Fruit fly (Drosophila melanogaster) whole organism, embryonic: ENCODE measurements around the gene CG2444.

Experiments used
- Adf1 ChIP-seq: fragments of 200-800 bp; sonication (Bioruptor generic); IDR thresholded peaks from 2 replicates; pipeline ENCODE4 v1.3.6; 2022; ENCODE audit warnings: missing biosample characterization, missing genetic modification characterization
- Atf-2 ChIP-seq: fragments of 200-800 bp; sonication (Bioruptor generic); optimal IDR thresholded peaks from 2 replicates; lab custom pipeline; 2016; ENCODE audit warnings: missing biosample characterization, missing genetic modification characterization
- Atf6 ChIP-seq: fragments of 200-800 bp; sonication (Bioruptor generic); IDR thresholded peaks from 2 replicates; pipeline ENCODE4 v1.3.6; 2022; ENCODE audit warnings: missing biosample characterization, missing genetic modification characterization
- CG14667 ChIP-seq: fragments of 200-800 bp; sonication (Bioruptor generic); IDR thresholded peaks from 2 replicates; pipeline ENCODE4 v1.3.6; 2022; ENCODE audit warnings: missing biosample characterization, missing genetic modification characterization
- CG14860 ChIP-seq: fragments of 200-800 bp; sonication (Bioruptor generic); IDR thresholded peaks from 3 replicates; pipeline ENCODE4 v1.3.6; 2022; ENCODE audit warnings: missing biosample characterization, missing genetic modification characterization; ENCODE audit not compliant: partially characterized antibody
- CG17829 ChIP-seq: fragments of 200-800 bp; optimal IDR thresholded peaks from 2 replicates; lab custom pipeline; 2019; ENCODE audit warnings: missing biosample characterization, mild to moderate bottlenecking, missing genetic modification characterization, moderate library complexity
- CG2712 ChIP-seq: fragments of 200-800 bp; optimal IDR thresholded peaks from 3 replicates; lab custom pipeline; 2019; ENCODE audit warnings: missing biosample characterization, mild to moderate bottlenecking, missing genetic modification characterization, moderate library complexity
- CG4328 ChIP-seq: fragments of 200-800 bp; sonication (Bioruptor generic); optimal IDR thresholded peaks from 3 replicates; lab custom pipeline; 2017; ENCODE audit warnings: missing biosample characterization, missing genetic modification reagents, missing genetic modification characterization
- CG4360 ChIP-seq: fragments of 200-800 bp; sonication (Bioruptor generic); IDR thresholded peaks from 2 replicates; pipeline ENCODE4 v1.3.6; 2022; ENCODE audit warnings: missing biosample characterization, missing genetic modification characterization
- CG4820 ChIP-seq: fragments of 200-800 bp; sonication (Bioruptor generic); optimal IDR thresholded peaks from 3 replicates; lab custom pipeline; 2016; ENCODE audit warnings: missing biosample characterization, missing genetic modification characterization
- CG4854 ChIP-seq: fragments of 200-800 bp; sonication (Bioruptor generic); optimal IDR thresholded peaks from 2 replicates; lab custom pipeline; 2016; ENCODE audit warnings: missing biosample characterization, missing genetic modification characterization, inconsistent platforms
- CG6654 ChIP-seq: fragments of 200-800 bp; sonication (Bioruptor generic); optimal IDR thresholded peaks from 2 replicates; lab custom pipeline; 2017; ENCODE audit warnings: missing biosample characterization, mild to moderate bottlenecking, missing genetic modification characterization
- CG6683 ChIP-seq: fragments of 200-800 bp; sonication (Bioruptor generic); optimal IDR thresholded peaks from 2 replicates; lab custom pipeline; 2017; ENCODE audit warnings: missing biosample characterization, mild to moderate bottlenecking, missing genetic modification characterization, missing genetic modification reagents
- CG7271 ChIP-seq: fragments of 200-800 bp; sonication (Bioruptor generic); optimal IDR thresholded peaks from 2 replicates; lab custom pipeline; 2018; ENCODE audit warnings: missing biosample characterization, mild to moderate bottlenecking, missing genetic modification characterization, moderate library complexity
- CG7556 ChIP-seq: fragments of 200-800 bp; sonication (Bioruptor generic); optimal IDR thresholded peaks from 2 replicates; lab custom pipeline; 2017; ENCODE audit warnings: missing biosample characterization, mild to moderate bottlenecking, missing genetic modification characterization
- CG8924 ChIP-seq: fragments of 200-800 bp; optimal IDR thresholded peaks from 3 replicates; lab custom pipeline; 2019; ENCODE audit warnings: missing biosample characterization, mild to moderate bottlenecking, missing genetic modification characterization, moderate library complexity
- CG9817 ChIP-seq: fragments of 200-800 bp; sonication (Bioruptor generic); optimal IDR thresholded peaks from 2 replicates; lab custom pipeline; 2018; ENCODE audit warnings: missing biosample characterization, mild to moderate bottlenecking, missing genetic modification characterization, moderate library complexity
- Dad ChIP-seq: fragments of 200-800 bp; sonication (Bioruptor generic); optimal IDR thresholded peaks from 3 replicates; lab custom pipeline; 2016; ENCODE audit warnings: missing biosample characterization, missing genetic modification characterization
- HLH54F ChIP-seq: fragments of 200-800 bp; sonication (Bioruptor generic); optimal IDR thresholded peaks from 3 replicates; lab custom pipeline; 2016; ENCODE audit warnings: missing biosample characterization, missing genetic modification characterization
- HLHmδ ChIP-seq: fragments of 200-800 bp; sonication (Bioruptor generic); optimal IDR thresholded peaks from 2 replicates; lab custom pipeline; 2018; ENCODE audit warnings: missing biosample characterization, mild to moderate bottlenecking, missing genetic modification characterization, moderate library complexity
- Hr78 ChIP-seq, 2 experiments: fragments of 200-800 bp in 1 of 2; fragments of >200 bp in 1 of 2; sonication (Bioruptor generic) in 1 of 2; optimal IDR thresholded peaks; 2 replicates each; lab custom pipeline; 2017 to 2019; ENCODE audit warnings: missing biosample characterization in 2 of 2, missing genetic modification characterization in 2 of 2, mild to moderate bottlenecking in 1 of 2, moderate library complexity in 1 of 2
- Jarid2 ChIP-seq: fragments of 200-800 bp; sonication (Bioruptor generic); optimal IDR thresholded peaks from 3 replicates; lab custom pipeline; 2017; ENCODE audit warnings: mild to moderate bottlenecking, missing biosample characterization, missing genetic modification reagents, missing genetic modification characterization
- Med ChIP-seq: fragments of 200-800 bp; sonication (Bioruptor generic); peaks from one replicate; lab custom pipeline; 2016; ENCODE audit warnings: missing biosample characterization, missing genetic modification characterization, mild to moderate bottlenecking, inconsistent platforms, moderate library complexity
- Nf-YC ChIP-seq: fragments of 200-800 bp; optimal IDR thresholded peaks from 3 replicates; lab custom pipeline; 2019; ENCODE audit warnings: missing biosample characterization, mild to moderate bottlenecking, missing genetic modification characterization, moderate library complexity
- NfI ChIP-seq: fragments of 200-800 bp; sonication (Bioruptor generic); optimal IDR thresholded peaks from 3 replicates; lab custom pipeline; 2018; ENCODE audit warnings: missing biosample characterization, mild to moderate bottlenecking, missing genetic modification characterization, moderate library complexity
- Pdp1 ChIP-seq, 2 experiments: fragments of 200-800 bp; sonication (Bioruptor generic); optimal IDR thresholded peaks; 3 replicates each; lab custom pipeline; 2016; ENCODE audit warnings: missing biosample characterization in 2 of 2, missing genetic modification characterization in 2 of 2, mild to moderate bottlenecking in 1 of 2, moderate library complexity in 1 of 2
- Ravus ChIP-seq: fragments of 200-800 bp; sonication (Bioruptor generic); IDR thresholded peaks from 2 replicates; pipeline ENCODE4 v1.3.6; 2022; ENCODE audit warnings: missing biosample characterization, missing genetic modification characterization
- Side ChIP-seq: fragments of 200-800 bp; sonication (Bioruptor generic); optimal IDR thresholded peaks from 2 replicates; lab custom pipeline; 2016; ENCODE audit warnings: missing biosample characterization, missing genetic modification characterization
- Stat92E ChIP-seq, 3 experiments: fragments of >200 bp in 2 of 3; fragments of 200-800 bp in 1 of 3; sonication (Bioruptor generic) in 1 of 3; optimal IDR thresholded peaks; 2 replicates each; lab custom pipeline; 2017 to 2019; ENCODE audit warnings: missing biosample characterization in 3 of 3, missing genetic modification characterization in 3 of 3, mild to moderate bottlenecking in 1 of 3, moderate library complexity in 1 of 3
- TFAM ChIP-seq: fragments of 200-800 bp; sonication (Bioruptor generic); optimal IDR thresholded peaks from 2 replicates; lab custom pipeline; 2017; ENCODE audit warnings: missing biosample characterization, missing genetic modification characterization, inconsistent platforms
- ase ChIP-seq: fragments of 200-800 bp; sonication (Bioruptor generic); IDR thresholded peaks from 3 replicates; pipeline ENCODE4 v1.3.6; 2022; ENCODE audit warnings: missing biosample characterization, missing genetic modification characterization
- bab2 ChIP-seq: fragments of 200-800 bp; sonication (Bioruptor generic); optimal IDR thresholded peaks from 2 replicates; lab custom pipeline; 2016; ENCODE audit warnings: missing biosample characterization, missing genetic modification characterization
- chif ChIP-seq, 2 experiments: fragments of 200-800 bp; sonication (Bioruptor generic); optimal IDR thresholded peaks; 3 replicates each; lab custom pipeline; 2016; ENCODE audit warnings: missing biosample characterization in 2 of 2, missing genetic modification characterization in 2 of 2
- cwo ChIP-seq: fragments of 200-800 bp; sonication (Bioruptor generic); optimal IDR thresholded peaks from 3 replicates; lab custom pipeline; 2017; ENCODE audit warnings: missing biosample characterization, missing genetic modification characterization, mild to moderate bottlenecking, moderate library complexity, missing genetic modification reagents
- eyg ChIP-seq: fragments of 200-800 bp; sonication (Bioruptor generic); optimal IDR thresholded peaks from 3 replicates; lab custom pipeline; 2016; ENCODE audit warnings: missing biosample characterization, missing genetic modification characterization
- grau ChIP-seq: fragments of 200-800 bp; optimal IDR thresholded peaks from 3 replicates; lab custom pipeline; 2019; ENCODE audit warnings: missing biosample characterization, mild to moderate bottlenecking, missing genetic modification characterization, moderate library complexity
- maf-S ChIP-seq: fragments of 200-800 bp; sonication (Bioruptor generic); optimal IDR thresholded peaks from 2 replicates; lab custom pipeline; 2016; ENCODE audit warnings: missing biosample characterization, missing genetic modification characterization
- nau ChIP-seq: fragments of 200-800 bp; sonication (Bioruptor generic); optimal IDR thresholded peaks from 3 replicates; lab custom pipeline; 2017; ENCODE audit warnings: missing biosample characterization, mild to moderate bottlenecking, missing genetic modification characterization, missing genetic modification reagents
- schlank ChIP-seq: fragments of 200-800 bp; sonication (Bioruptor generic); optimal IDR thresholded peaks from 2 replicates; lab custom pipeline; 2018; ENCODE audit warnings: missing biosample characterization, mild to moderate bottlenecking, missing genetic modification characterization
- sd ChIP-seq: fragments of 200-800 bp; sonication (Bioruptor generic); optimal IDR thresholded peaks from 3 replicates; lab custom pipeline; 2018; ENCODE audit warnings: missing biosample characterization, mild to moderate bottlenecking, missing genetic modification characterization, moderate library complexity
- seq ChIP-seq: fragments of 200-800 bp; sonication (Bioruptor generic); IDR thresholded peaks from 2 replicates; pipeline ENCODE4 v1.3.6; 2022; ENCODE audit warnings: missing biosample characterization, missing genetic modification characterization
- shn ChIP-seq: fragments of 200-800 bp; sonication (Bioruptor generic); optimal IDR thresholded peaks from 3 replicates; lab custom pipeline; 2016; ENCODE audit warnings: missing biosample characterization, missing genetic modification characterization
- sisA ChIP-seq: fragments of 200-800 bp; sonication (Bioruptor generic); IDR thresholded peaks from 2 replicates; pipeline ENCODE4 v1.3.6; 2022; ENCODE audit warnings: missing biosample characterization, missing genetic modification characterization
- slou ChIP-seq: fragments of 200-800 bp; sonication (Bioruptor generic); optimal IDR thresholded peaks from 3 replicates; lab custom pipeline; 2016; ENCODE audit warnings: missing biosample characterization, missing genetic modification characterization
- tio ChIP-seq: fragments of 200-800 bp; sonication (Bioruptor generic); optimal IDR thresholded peaks from 2 replicates; lab custom pipeline; 2017; ENCODE audit warnings: missing biosample characterization, missing genetic modification characterization, inconsistent platforms
- wor ChIP-seq: fragments of 200-800 bp; sonication (Bioruptor generic); IDR thresholded peaks from 2 replicates; pipeline ENCODE4 v1.3.6; 2022; ENCODE audit warnings: missing biosample characterization, missing genetic modification characterization
- zen ChIP-seq: fragments of 200-800 bp; sonication (Bioruptor generic); optimal IDR thresholded peaks from 3 replicates; lab custom pipeline; 2018; ENCODE audit warnings: missing biosample characterization, mild to moderate bottlenecking, missing genetic modification characterization, moderate library complexity
- zf30C ChIP-seq: fragments of 200-800 bp; sonication (Bioruptor generic); optimal IDR thresholded peaks from 3 replicates; lab custom pipeline; 2018; ENCODE audit warnings: missing biosample characterization, mild to moderate bottlenecking, missing genetic modification characterization

Gene CG2444

DNA sequence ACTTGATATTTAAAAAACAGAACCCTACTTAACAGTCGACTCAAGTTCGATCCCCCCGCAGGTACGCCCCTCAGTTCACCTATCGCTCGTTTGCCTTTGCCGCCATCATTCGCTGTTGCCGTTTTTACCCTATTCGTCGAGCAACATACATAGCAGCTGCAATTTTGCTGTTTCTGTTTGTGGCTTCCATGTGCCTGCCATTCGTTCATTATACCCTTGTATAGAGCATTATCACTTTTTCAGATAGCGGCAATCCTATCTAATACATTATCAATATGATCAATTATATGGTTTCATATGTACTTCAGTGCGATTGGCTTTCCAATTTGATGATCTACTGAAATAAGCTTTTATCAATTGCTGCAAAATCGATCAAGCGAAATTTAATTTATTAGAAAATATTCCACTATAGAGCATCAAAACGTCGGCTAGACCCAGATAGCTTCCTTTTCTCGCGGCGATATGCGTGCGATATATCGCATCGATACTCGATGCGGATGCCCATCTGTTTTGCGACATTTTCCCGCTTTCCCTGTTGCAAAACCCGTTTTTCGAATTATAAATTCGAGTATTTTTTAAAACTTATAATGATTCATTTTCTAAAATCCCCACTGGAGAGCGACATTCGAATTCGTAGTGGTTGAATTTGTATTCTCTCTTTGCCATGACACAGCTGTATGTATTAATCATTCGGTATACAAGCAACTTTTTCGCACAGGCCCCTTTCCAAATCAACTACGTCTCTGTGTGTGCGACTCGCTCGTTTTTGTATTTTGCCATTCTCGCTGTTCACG lies 11.0 kb upstream of the CG2444 start (continued):
- TF ChIP-seq CG4854 (peak; percentile 90), CG14860 (GFP tag; lab: Robert Waterston, UW) (peak; percentile 48; the same call in 2 of the 3 replicates), CG14667 (GFP tag; lab: Robert Waterston, UW) (peak; percentile 58), Pdp1 (GFP tag; optimal IDR thresholded peaks at IDR 0.05; lab: Kevin White, UChicago) (peak; percentile 72 to 82), sisA (GFP tag; lab: Robert Waterston, UW) (peak; percentile 84), CG2712 (tag; lab: Kevin White, UChicago) (peak; percentile 93), Nf-YC (tag; lab: Kevin White, UChicago) (peak; percentile 74), wor (GFP tag; lab: Robert Waterston, UW) (peak; percentile 70), CG4820 (peak; percentile 84), chif (GFP tag; optimal IDR thresholded peaks at IDR 0.05; lab: Kevin White, UChicago) (peak; percentile 84 to 92), CG7271 (tag; lab: Kevin White, UChicago) (peak; percentile 23), CG9817 (tag; lab: Kevin White, UChicago) (peak; percentile 83), HLH54F (peak; percentile 84), Dad (peak; percentile 72), Atf-2 (GFP tag; lab: Kevin White, UChicago) (peak; percentile 84), Stat92E (GFP tag; optimal IDR thresholded peaks at IDR 0.05; lab: Kevin White, UChicago) (peak in 1 of 3 experiments; percentile 18), CG4328 (GFP tag; lab: Kevin White, UChicago) (peak; percentile 76), eyg (peak; percentile 79), CG6683 (peak; percentile 76), TFAM (GFP tag; lab: Kevin White, UChicago) (peak; percentile 71), Ravus (GFP tag; lab: Robert Waterston, UW) (peak; percentile 67), Adf1 (GFP tag; lab: Robert Waterston, UW) (peak; percentile 71), sd (tag; lab: Kevin White, UChicago) (peak; percentile 74), CG4360 (GFP tag; lab: Robert Waterston, UW) (peak; percentile 34; the same call in 1 of the 2 replicates), cwo (GFP tag; lab: Kevin White, UChicago) (peak; percentile 75), Hr78 (GFP tag; optimal IDR thresholded peaks at IDR 0.05; lab: Kevin White, UChicago) (peak in 1 of 2 experiments; percentile 57), CG8924 (peak; percentile 90), NfI (GFP tag; lab: Kevin White, UChicago) (peak; percentile 80), Side (peak; percentile 70), Atf6 (GFP tag; lab: Robert Waterston, UW) (peak; percentile 89), tio (GFP tag; lab: Kevin White, UChicago) (peak; percentile 89), Jarid2 (GFP tag; lab: Kevin White, UChicago) (peak; percentile 66), CG6654 (GFP tag; lab: Kevin White, UChicago) (peak; percentile 59), maf-S (GFP tag; lab: Kevin White, UChicago) (peak; percentile 69), Med (GFP tag; lab: Kevin White, UChicago) (peak; percentile 98), CG7556 (GFP tag; lab: Kevin White, UChicago) (peak; percentile 89), CG17829 (tag; lab: Kevin White, UChicago) (peak; percentile 90), zen (peak; percentile 85), bab2 (GFP tag; lab: Kevin White, UChicago) (peak; percentile 81), slou (GFP tag; lab: Kevin White, UChicago) (peak; percentile 83), nau (GFP tag; lab: Kevin White, UChicago) (peak; percentile 74), zf30C (GFP tag; lab: Kevin White, UChicago) (no peak), grau (tag; lab: Kevin White, UChicago) (peak; percentile 92), HLHmδ (GFP tag; lab: Kevin White, UChicago) (no peak), shn (GFP tag; lab: Kevin White, UChicago) (peak; percentile 84), schlank (tag; lab: Kevin White, UChicago) (peak; percentile 62), seq (GFP tag; lab: Robert Waterston, UW) (peak; percentile 75), ase (GFP tag; lab: Robert Waterston, UW) (peak; percentile 63; the same call in 2 of the 3 replicates)
